Fruit fly (Drosophila melanogaster) whole organism, embryonic: ENCODE measurements around the gene Pka-C1.

ENCODE experiments used
- Adf1 ChIP-seq: fragments of 200-800 bp; sonication (Bioruptor generic); IDR thresholded peaks from 2 replicates; pipeline ENCODE4 v1.3.6; 2022; ENCODE audit warnings: missing biosample characterization, missing genetic modification characterization
- Atf6 ChIP-seq: fragments of 200-800 bp; sonication (Bioruptor generic); IDR thresholded peaks from 2 replicates; pipeline ENCODE4 v1.3.6; 2022; ENCODE audit warnings: missing biosample characterization, missing genetic modification characterization
- CG10147 ChIP-seq: fragments of 200-800 bp; sonication (Bioruptor generic); optimal IDR thresholded peaks from 2 replicates; lab custom pipeline; 2019; ENCODE audit warnings: missing biosample characterization, mild to moderate bottlenecking, missing genetic modification characterization, moderate library complexity
- CG10321 ChIP-seq: fragments of 200-800 bp; sonication (Bioruptor generic); IDR thresholded peaks from 2 replicates; pipeline ENCODE4 v1.3.6; 2022; ENCODE audit warnings: missing biosample characterization, missing genetic modification characterization
- CG11085 ChIP-seq: fragments of 200-800 bp; sonication (Bioruptor generic); IDR thresholded peaks from 2 replicates; pipeline ENCODE4 v1.3.6; 2022; ENCODE audit warnings: missing biosample characterization, missing genetic modification characterization
- CG11504 ChIP-seq: fragments of 200-800 bp; sonication (Bioruptor generic); optimal IDR thresholded peaks from 3 replicates; lab custom pipeline; 2019; ENCODE audit warnings: missing biosample characterization, mild to moderate bottlenecking, missing genetic modification characterization, moderate library complexity
- CG12769 ChIP-seq: fragments of 200-800 bp; sonication (Bioruptor generic); optimal IDR thresholded peaks from 2 replicates; lab custom pipeline; 2019; ENCODE audit warnings: missing biosample characterization, mild to moderate bottlenecking, missing genetic modification characterization, moderate library complexity
- CG13894 ChIP-seq: fragments of 200-800 bp; sonication (Bioruptor generic); optimal IDR thresholded peaks from 3 replicates; lab custom pipeline; 2018; ENCODE audit warnings: missing biosample characterization, mild to moderate bottlenecking, missing genetic modification characterization, moderate library complexity
- CG15269 ChIP-seq: fragments of 200-800 bp; sonication (Bioruptor generic); optimal IDR thresholded peaks from 2 replicates; lab custom pipeline; 2018; ENCODE audit warnings: missing biosample characterization, mild to moderate bottlenecking, missing genetic modification characterization, moderate library complexity
- CG17829 ChIP-seq: fragments of 200-800 bp; optimal IDR thresholded peaks from 2 replicates; lab custom pipeline; 2019; ENCODE audit warnings: missing biosample characterization, mild to moderate bottlenecking, missing genetic modification characterization, moderate library complexity
- CG2199 ChIP-seq: fragments of 200-800 bp; sonication (Bioruptor generic); IDR thresholded peaks from 3 replicates; pipeline ENCODE4 v1.3.6; 2022; ENCODE audit warnings: missing biosample characterization, missing genetic modification characterization
- CG32767 ChIP-seq: fragments of 200-800 bp; sonication (Bioruptor generic); IDR thresholded peaks from 2 replicates; pipeline ENCODE4 v1.3.6; 2022; ENCODE audit warnings: missing biosample characterization, missing genetic modification characterization
- CG3726 ChIP-seq: fragments of 200-800 bp; sonication (Bioruptor generic); IDR thresholded peaks from 3 replicates; pipeline ENCODE4, ENCODE4 v1.3.6; 2022; ENCODE audit warnings: missing biosample characterization, missing genetic modification characterization
- CG6791 ChIP-seq: fragments of 200-800 bp; sonication (Bioruptor generic); IDR thresholded peaks from 3 replicates; pipeline ENCODE4 v1.3.6; 2022; ENCODE audit warnings: missing biosample characterization, missing genetic modification characterization; ENCODE audit not compliant: partially characterized antibody
- CG7987 ChIP-seq: fragments of 200-800 bp; sonication (Bioruptor generic); optimal IDR thresholded peaks from 2 replicates; lab custom pipeline; 2018; ENCODE audit warnings: missing biosample characterization, mild to moderate bottlenecking, missing genetic modification characterization, moderate library complexity
- CG8290 ChIP-seq, 3 experiments: fragments of 200-800 bp; sonication (Bioruptor generic); optimal IDR thresholded peaks; 2 replicates each; lab custom pipeline; 2016 to 2019; ENCODE audit warnings: missing biosample characterization in 3 of 3, missing genetic modification characterization in 3 of 3, mild to moderate bottlenecking in 2 of 3, moderate library complexity in 1 of 3
- CG9817 ChIP-seq: fragments of 200-800 bp; sonication (Bioruptor generic); optimal IDR thresholded peaks from 2 replicates; lab custom pipeline; 2018; ENCODE audit warnings: missing biosample characterization, mild to moderate bottlenecking, missing genetic modification characterization, moderate library complexity
- CG9932 ChIP-seq: fragments of 200-800 bp; sonication (Bioruptor generic); IDR thresholded peaks from 2 replicates; pipeline ENCODE4 v1.3.6; 2022; ENCODE audit warnings: missing biosample characterization, missing genetic modification characterization
- CoRest ChIP-seq: fragments of 200-800 bp; sonication (Bioruptor generic); optimal IDR thresholded peaks from 3 replicates; lab custom pipeline; 2018; ENCODE audit warnings: missing biosample characterization, mild to moderate bottlenecking, missing genetic modification characterization, moderate library complexity
- Dip3 ChIP-seq: fragments of 200-800 bp; sonication (Bioruptor generic); optimal IDR thresholded peaks from 3 replicates; lab custom pipeline; 2016; ENCODE audit warnings: missing biosample characterization, missing genetic modification characterization
- Ets97D ChIP-seq: fragments of 200-800 bp; sonication (Bioruptor generic); optimal IDR thresholded peaks from 3 replicates; lab custom pipeline; 2016; ENCODE audit warnings: missing biosample characterization, missing genetic modification characterization
- Fer3 ChIP-seq: fragments of 200-800 bp; sonication (Bioruptor generic); optimal IDR thresholded peaks from 2 replicates; lab custom pipeline; 2018; ENCODE audit warnings: missing biosample characterization, mild to moderate bottlenecking, missing genetic modification characterization, moderate library complexity
- H15 ChIP-seq: fragments of 200-800 bp; sonication (Bioruptor generic); IDR thresholded peaks from 3 replicates; pipeline ENCODE4 v1.3.6; 2022; ENCODE audit warnings: missing biosample characterization, missing genetic modification characterization
- Med ChIP-seq: fragments of 200-800 bp; sonication (Bioruptor generic); peaks from one replicate; lab custom pipeline; 2016; ENCODE audit warnings: missing biosample characterization, missing genetic modification characterization, mild to moderate bottlenecking, inconsistent platforms, moderate library complexity
- NC2α ChIP-seq: fragments of 200-800 bp; sonication (Bioruptor generic); optimal IDR thresholded peaks from 2 replicates; lab custom pipeline; 2016; ENCODE audit warnings: missing biosample characterization, missing genetic modification characterization
- Oaz ChIP-seq: fragments of 200-800 bp; sonication (Bioruptor generic); IDR thresholded peaks from 2 replicates; pipeline ENCODE4 v1.3.6; 2022; ENCODE audit warnings: missing biosample characterization, missing genetic modification characterization
- Pdp1 ChIP-seq, 2 experiments: fragments of 200-800 bp; sonication (Bioruptor generic); optimal IDR thresholded peaks; 3 replicates each; lab custom pipeline; 2016; ENCODE audit warnings: missing biosample characterization in 2 of 2, missing genetic modification characterization in 2 of 2, mild to moderate bottlenecking in 1 of 2, moderate library complexity in 1 of 2
- Rfx ChIP-seq: fragments of 200-800 bp; sonication (Bioruptor generic); IDR thresholded peaks from 2 replicates; pipeline ENCODE4 v1.3.6; 2022; ENCODE audit warnings: missing biosample characterization, missing genetic modification characterization
- Side ChIP-seq: fragments of 200-800 bp; sonication (Bioruptor generic); optimal IDR thresholded peaks from 2 replicates; lab custom pipeline; 2016; ENCODE audit warnings: missing biosample characterization, missing genetic modification characterization
- Sox102F ChIP-seq: fragments of 200-800 bp; sonication (Bioruptor generic); optimal IDR thresholded peaks from 2 replicates; lab custom pipeline; 2018; ENCODE audit warnings: missing biosample characterization, mild to moderate bottlenecking, missing genetic modification characterization, moderate library complexity
- Taf1 ChIP-seq: fragments of 200-800 bp; sonication (Bioruptor generic); IDR thresholded peaks from 2 replicates; pipeline ENCODE4 v1.3.6; 2022; ENCODE audit warnings: missing biosample characterization, missing genetic modification characterization
- Xrp1 ChIP-seq: fragments of 200-800 bp; sonication (Bioruptor generic); IDR thresholded peaks from 2 replicates; pipeline ENCODE4 v1.3.6; 2022; ENCODE audit warnings: missing biosample characterization, missing genetic modification characterization
- cg ChIP-seq: fragments of 200-800 bp; sonication (Bioruptor generic); optimal IDR thresholded peaks from 3 replicates; lab custom pipeline; 2019; ENCODE audit warnings: missing biosample characterization, mild to moderate bottlenecking, missing genetic modification characterization, moderate library complexity
- chinmo ChIP-seq: fragments of 200-800 bp; sonication (Bioruptor generic); IDR thresholded peaks from 4 replicates; pipeline ENCODE4 v1.3.6; 2022; ENCODE audit warnings: missing biosample characterization, missing genetic modification characterization; ENCODE audit not compliant: partially characterized antibody
- ci ChIP-seq: fragments of 200-800 bp; sonication (Bioruptor generic); IDR thresholded peaks from 3 replicates; pipeline ENCODE4 v1.3.6; 2022; ENCODE audit warnings: missing biosample characterization, missing genetic modification characterization
- crol ChIP-seq: fragments of 200-800 bp; sonication (Bioruptor generic); IDR thresholded peaks from 2 replicates; pipeline ENCODE4 v1.3.6; 2022; ENCODE audit warnings: missing biosample characterization, missing genetic modification characterization
- cwo ChIP-seq: fragments of 200-800 bp; sonication (Bioruptor generic); optimal IDR thresholded peaks from 3 replicates; lab custom pipeline; 2017; ENCODE audit warnings: missing biosample characterization, missing genetic modification characterization, mild to moderate bottlenecking, moderate library complexity, missing genetic modification reagents
- danr ChIP-seq: fragments of 200-800 bp; sonication (Bioruptor generic); IDR thresholded peaks from 2 replicates; pipeline ENCODE4 v1.3.6; 2022; ENCODE audit warnings: missing biosample characterization, missing genetic modification characterization
- disco-r ChIP-seq: fragments of 200-800 bp; sonication (Bioruptor generic); optimal IDR thresholded peaks from 2 replicates; lab custom pipeline; 2016; ENCODE audit warnings: missing biosample characterization, missing genetic modification characterization
- dpn ChIP-seq, 2 experiments: fragments of 200-800 bp; sonication (Bioruptor generic); optimal IDR thresholded peaks; 3 replicates each; lab custom pipeline; 2016; ENCODE audit warnings: missing biosample characterization in 2 of 2, missing genetic modification characterization in 2 of 2
- grn ChIP-seq: fragments of 200-800 bp; sonication (Bioruptor generic); optimal IDR thresholded peaks from 3 replicates; lab custom pipeline; 2017; ENCODE audit warnings: missing biosample characterization, missing genetic modification characterization
- klu ChIP-seq: fragments of 200-800 bp; sonication (Bioruptor generic); IDR thresholded peaks from 2 replicates; pipeline ENCODE4 v1.3.6; 2022; ENCODE audit warnings: missing biosample characterization, missing genetic modification characterization
- nau ChIP-seq: fragments of 200-800 bp; sonication (Bioruptor generic); optimal IDR thresholded peaks from 3 replicates; lab custom pipeline; 2017; ENCODE audit warnings: missing biosample characterization, mild to moderate bottlenecking, missing genetic modification characterization, missing genetic modification reagents
- salm ChIP-seq: fragments of 200-800 bp; sonication (Bioruptor generic); optimal IDR thresholded peaks from 2 replicates; lab custom pipeline; 2018; ENCODE audit warnings: missing biosample characterization, mild to moderate bottlenecking, missing genetic modification characterization
- sd ChIP-seq: fragments of 200-800 bp; sonication (Bioruptor generic); optimal IDR thresholded peaks from 3 replicates; lab custom pipeline; 2018; ENCODE audit warnings: missing biosample characterization, mild to moderate bottlenecking, missing genetic modification characterization, moderate library complexity
- shn ChIP-seq: fragments of 200-800 bp; sonication (Bioruptor generic); optimal IDR thresholded peaks from 3 replicates; lab custom pipeline; 2016; ENCODE audit warnings: missing biosample characterization, missing genetic modification characterization
- so ChIP-seq: fragments of 200-800 bp; sonication (Bioruptor generic); IDR thresholded peaks from 3 replicates; pipeline ENCODE4 v1.3.6; 2022; ENCODE audit warnings: missing biosample characterization, missing genetic modification characterization
- sr ChIP-seq: fragments of 200-800 bp; sonication (Bioruptor generic); IDR thresholded peaks from 3 replicates; pipeline ENCODE4 v1.3.6; 2022; ENCODE audit warnings: missing biosample characterization, missing genetic modification characterization

Pka-C1 gene

DNA sequence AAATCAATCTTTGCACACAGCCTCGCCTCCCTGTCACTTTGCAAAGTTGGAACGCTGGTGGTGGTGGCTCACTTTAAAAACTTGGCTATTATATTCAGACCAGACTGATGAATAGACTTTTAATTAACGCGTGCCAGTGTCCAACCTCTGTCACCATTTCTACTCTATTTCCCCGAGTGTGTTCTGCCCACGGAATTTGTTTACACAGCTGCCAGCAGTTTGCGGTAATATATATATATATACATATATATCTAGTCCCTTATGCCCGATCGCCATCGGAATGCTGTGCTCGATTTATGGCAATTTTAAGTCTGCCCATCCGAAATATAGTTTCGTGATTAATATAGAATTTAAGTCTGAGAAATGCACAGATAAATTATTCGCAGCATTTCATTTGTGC, 19.3 kb downstream of the Pka-C1 start (continued):
- TF ChIP-seq CG17829 (no peak), sd (tag; lab: Kevin White, UChicago) (peak; percentile 92), grn (GFP tag; lab: Kevin White, UChicago) (no peak), Adf1 (no peak), Oaz (GFP tag; lab: Robert Waterston, UW) (no peak), nau (GFP tag; lab: Kevin White, UChicago) (peak; percentile 70), salm (no peak), H15 (GFP tag; lab: Robert Waterston, UW) (no peak), CG11085 (GFP tag; lab: Robert Waterston, UW) (no peak), Side (GFP tag; lab: Kevin White, UChicago) (no peak), CG12769 (tag; lab: Kevin White, UChicago) (peak; percentile 24), dpn (GFP tag; optimal IDR thresholded peaks at IDR 0.05; lab: Kevin White, UChicago) (no peak), Fer3 (tag; lab: Kevin White, UChicago) (no peak), CG3726 (no peak), CoRest (tag; lab: Kevin White, UChicago) (no peak)

- TF ChIP-seq danr (GFP tag; lab: Robert Waterston, UW) = no peak
- no peak for TF ChIP-seq Xrp1 (GFP tag; lab: Robert Waterston, UW)
- 0 out of 2 replicates have a peak, but pooled peaks have one; percentile 17 for TF ChIP-seq Rfx
- peak in 1 of 2 experiments; percentile 89 for TF ChIP-seq Pdp1 (GFP tag; optimal IDR thresholded peaks at IDR 0.05; lab: Kevin White, UChicago)
- peak; percentile 97 for TF ChIP-seq sr (GFP tag; lab: Robert Waterston, UW)
- no peak for TF ChIP-seq CG8290 (GFP tag; optimal IDR thresholded peaks at IDR 0.05; lab: Kevin White, UChicago)
- peak in 1 of 2 experiments; percentile 14 for TF ChIP-seq CG8290 (tag; optimal IDR thresholded peaks at IDR 0.05; lab: Kevin White, UChicago)
- TF ChIP-seq so = peak; percentile 47; the same call in 1 of the 3 replicates
- peak; percentile 54; the same call in 1 of the 2 replicates for TF ChIP-seq crol (GFP tag; lab: Robert Waterston, UW)
- TF ChIP-seq Med (GFP tag; lab: Kevin White, UChicago) = peak; percentile 45
- TF ChIP-seq CG32767 = 0 out of 2 replicates have a peak, but pooled peaks have one; percentile 30
- TF ChIP-seq CG13894 (tag; lab: Kevin White, UChicago) = peak; percentile 96
- TF ChIP-seq cg = peak; percentile 40
- no peak for TF ChIP-seq klu (GFP tag; lab: Robert Waterston, UW)
- peak; percentile 10 for TF ChIP-seq CG15269
- TF ChIP-seq sd (tag; lab: Kevin White, UChicago) = peak; percentile 70
- peak; percentile 7 for TF ChIP-seq CG7987 (GFP tag; lab: Kevin White, UChicago)
- peak; percentile 74 for TF ChIP-seq CG12769 (tag; lab: Kevin White, UChicago)
- TF ChIP-seq ci (GFP tag; lab: Robert Waterston, UW) = 0 out of 3 replicates have a peak, but pooled peaks have one; percentile 18
- peak; percentile 71 for TF ChIP-seq cwo (GFP tag; lab: Kevin White, UChicago)
- TF ChIP-seq Atf6 (GFP tag; lab: Robert Waterston, UW) = no peak
- no peak for TF ChIP-seq Sox102F (GFP tag; lab: Kevin White, UChicago)
- peak; percentile 70; the same call in 2 of the 4 replicates for TF ChIP-seq chinmo (GFP tag; lab: Robert Waterston, UW)
Measured at dm6 chr2L:9677101-9677500, 22.0 kb downstream of the Pka-C1 start.

DNA sequence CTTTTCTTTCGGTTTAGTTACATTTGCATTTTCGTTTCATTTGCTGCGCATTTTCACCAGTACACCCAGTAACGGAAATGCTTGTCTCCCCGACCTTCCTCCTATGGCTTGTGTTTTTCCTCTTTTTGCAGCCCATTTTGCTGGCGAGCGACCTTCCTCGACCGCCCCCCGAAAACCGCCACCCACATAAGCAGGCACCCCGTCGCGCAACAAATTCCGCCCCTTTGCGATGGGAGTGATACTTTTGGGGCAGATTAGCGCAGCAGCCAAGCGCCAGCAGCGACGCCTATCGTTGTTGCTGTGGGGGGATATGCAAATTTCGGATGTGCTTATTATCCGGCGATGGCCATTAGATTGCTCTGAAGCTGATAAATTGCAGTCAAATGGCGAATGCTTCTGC, 25.9 kb downstream of the Pka-C1 start:
- TF ChIP-seq CG11504 = no peak
- 0 out of 4 replicates have a peak, but pooled peaks have one; percentile 25 for TF ChIP-seq chinmo (GFP tag; lab: Robert Waterston, UW)
- no peak for TF ChIP-seq CG9817 (tag; lab: Kevin White, UChicago)
- no peak for TF ChIP-seq disco-r
- TF ChIP-seq NC2α (GFP tag; lab: Kevin White, UChicago) = no peak
- no peak for TF ChIP-seq Taf1 (GFP tag; lab: Robert Waterston, UW)
- TF ChIP-seq CG10147 (GFP tag; lab: Kevin White, UChicago) = no peak
- no peak for TF ChIP-seq CG2199 (GFP tag; lab: Robert Waterston, UW)
- no peak for TF ChIP-seq Ets97D (GFP tag; lab: Kevin White, UChicago)
- no peak for TF ChIP-seq Dip3 (GFP tag; lab: Kevin White, UChicago)
- TF ChIP-seq CG9932 (GFP tag; lab: Robert Waterston, UW) = 0 out of 2 replicates have a peak, but pooled peaks have one; percentile 21
- no peak for TF ChIP-seq CG6791 (GFP tag; lab: Robert Waterston, UW)
- no peak for TF ChIP-seq CG10321 (GFP tag; lab: Robert Waterston, UW)
- peak; percentile 55; the same call in 1 of the 2 replicates for TF ChIP-seq crol (GFP tag; lab: Robert Waterston, UW)
- TF ChIP-seq shn (GFP tag; lab: Kevin White, UChicago) = no peak
- TF ChIP-seq Med (GFP tag; lab: Kevin White, UChicago) = peak; percentile 37
